Worm (Caenorhabditis elegans): ENCODE results near the gene sqv-8.

DNA sequence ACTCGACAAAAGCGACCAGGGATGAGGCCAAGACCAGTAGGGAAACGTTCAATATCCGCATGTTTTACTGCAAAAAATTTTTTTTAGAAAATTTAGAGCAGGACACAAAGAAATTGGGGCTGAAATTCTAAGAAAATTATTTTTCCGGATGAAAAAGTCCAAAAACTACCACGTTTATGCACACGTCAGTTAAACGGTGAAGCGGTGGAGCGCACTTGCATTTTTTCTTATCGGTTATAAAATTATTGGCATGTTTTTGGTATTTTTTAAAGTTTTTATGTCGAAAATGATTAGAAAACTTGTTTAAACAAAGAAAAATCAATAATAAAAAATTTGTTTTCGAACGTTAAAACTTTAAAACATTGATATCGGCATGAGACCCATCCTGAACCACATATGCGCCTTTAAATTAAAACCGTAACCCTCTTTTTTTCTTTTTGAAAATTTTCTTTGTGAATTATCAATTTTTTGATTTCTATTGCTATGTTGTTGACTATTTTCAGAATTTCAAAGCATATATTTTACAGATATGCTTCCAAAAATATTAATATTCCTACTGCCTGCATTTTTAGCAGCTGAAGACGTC is 22.6 kb upstream of the sqv-8 start, which contains the start of the genes dnj-20 and ZK1307.8:
- TF ChIP-seq efl-1 (GFP tag; optimal IDR thresholded peaks at IDR 0.05): no peak
- TF ChIP-seq ztf-28 (GFP tag; IDR thresholded peaks at IDR 0.05): no peak
- TF ChIP-seq him-1 (tag; optimal IDR thresholded peaks at IDR 0.05): no peak
- TF ChIP-seq mcd-1 (GFP tag; IDR thresholded peaks at IDR 0.05): 0 out of 2 replicates have a peak, but pooled peaks have one; percentile 34
- TF ChIP-seq ztf-26 (tag; optimal IDR thresholded peaks at IDR 0.05): no peak
- TF ChIP-seq Y53F4B.3 (GFP tag; IDR thresholded peaks at IDR 0.05): no peak
- no peak for TF ChIP-seq egrh-3 (GFP tag; IDR thresholded peaks at IDR 0.05)
- TF ChIP-seq ceh-58 (GFP tag; IDR thresholded peaks at IDR 0.05): no peak
- TF ChIP-seq atf-7 (tag; optimal IDR thresholded peaks at IDR 0.05): no peak
- TF ChIP-seq ets-4 (GFP tag; optimal IDR thresholded peaks at IDR 0.05): no peak
- TF ChIP-seq rpc-1 (optimal IDR thresholded peaks at IDR 0.05): no peak
- no peak for TF ChIP-seq rpc-1 (tag; optimal IDR thresholded peaks at IDR 0.05)
- no peak for TF ChIP-seq F55B11.4 (tag; optimal IDR thresholded peaks at IDR 0.05; ENCODE audit: borderline replicate concordance, insufficient read depth)
- no peak for TF ChIP-seq T26A5.8 (tag; optimal IDR thresholded peaks at IDR 0.05)

Data from whole organism, young adult.